Fruit fly (Drosophila melanogaster): Measurements from ENCODE around the gene CG43091.

Gene CG43091

DNA sequence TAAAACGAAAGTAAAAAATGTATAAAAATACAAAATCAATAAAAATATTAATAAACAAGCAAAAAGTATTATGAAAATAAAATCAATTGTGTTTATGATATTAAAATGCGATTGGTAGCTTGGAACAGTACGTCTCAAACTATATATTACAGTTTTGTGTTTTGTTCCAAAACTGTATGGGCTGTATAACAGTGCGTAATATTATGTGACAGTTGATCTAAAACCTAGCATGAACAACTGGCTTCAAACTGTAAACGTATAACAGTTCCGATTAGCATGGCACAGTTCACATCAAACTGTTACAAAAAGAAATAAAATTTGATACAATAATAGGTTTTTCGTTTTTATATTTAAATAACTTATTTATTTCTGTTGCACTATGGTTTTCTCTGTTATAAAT lies 25.4 kb upstream of the CG43091 start (continued):
- TF ChIP-seq stc (GFP tag; IDR thresholded peaks at IDR 0.05) (no peak), grn (GFP tag; optimal IDR thresholded peaks at IDR 0.05) (peak; percentile 20), CG17612 (GFP tag; IDR thresholded peaks at IDR 0.05) (no peak), danr (GFP tag; IDR thresholded peaks at IDR 0.05) (no peak), D19B (GFP tag; optimal IDR thresholded peaks at IDR 0.05) (no peak), CG2889 (GFP tag; IDR thresholded peaks at IDR 0.05) (no peak), Six4 (GFP tag; optimal IDR thresholded peaks at IDR 0.05) (no peak), Opbp (GFP tag; IDR thresholded peaks at IDR 0.05; ENCODE audit: partially characterized antibody) (peak; percentile 81), dmrt11E (tag; optimal IDR thresholded peaks at IDR 0.05) (no peak), D (optimal IDR thresholded peaks at IDR 0.05) (no peak), D (GFP tag; optimal IDR thresholded peaks at IDR 0.05) (no peak), HmgD (GFP tag; optimal IDR thresholded peaks at IDR 0.05) (peak; percentile 53), sens (GFP tag) (no peak), Med (GFP tag) (peak; percentile 75), oc (tag; optimal IDR thresholded peaks at IDR 0.05) (no peak), gce (GFP tag; IDR thresholded peaks at IDR 0.05) (no peak), esg (GFP tag; conservative IDR thresholded peaks at IDR 0.05) (no peak), CG1647 (GFP tag; optimal IDR thresholded peaks at IDR 0.05) (no peak), CG7839 (tag; optimal IDR thresholded peaks at IDR 0.05) (peak; percentile 42), slou (GFP tag; optimal IDR thresholded peaks at IDR 0.05) (no peak), Elba2 (GFP tag; optimal IDR thresholded peaks at IDR 0.05) (no peak), Aef1 (GFP tag; IDR thresholded peaks at IDR 0.05) (no peak), her (GFP tag; optimal IDR thresholded peaks at IDR 0.05) (no peak), CoRest (tag; optimal IDR thresholded peaks at IDR 0.05) (peak; percentile 42), CG16863 (GFP tag; optimal IDR thresholded peaks at IDR 0.05) (no peak), NK7.1 (GFP tag; optimal IDR thresholded peaks at IDR 0.05) (no peak), org-1 (GFP tag; optimal IDR thresholded peaks at IDR 0.05) (no peak), CG4282 (GFP tag; optimal IDR thresholded peaks at IDR 0.05) (no peak), stwl (tag; optimal IDR thresholded peaks at IDR 0.05) (peak; percentile 90), tna (GFP tag; IDR thresholded peaks at IDR 0.05; ENCODE audit: partially characterized antibody) (peak; percentile 47; the same call in 1 of the 2 replicates), Ssrp (tag; optimal IDR thresholded peaks at IDR 0.05) (peak; percentile 58), CG9876 (GFP tag; optimal IDR thresholded peaks at IDR 0.05) (no peak), hth (optimal IDR thresholded peaks at IDR 0.05) (no peak), cad (GFP tag; optimal IDR thresholded peaks at IDR 0.05) (peak; percentile 97), CG2199 (GFP tag; IDR thresholded peaks at IDR 0.05) (peak; percentile 96), CG17829 (tag; optimal IDR thresholded peaks at IDR 0.05) (no peak), CG6689 (GFP tag; IDR thresholded peaks at IDR 0.05) (no peak), ab (GFP tag; optimal IDR thresholded peaks at IDR 0.05) (no peak), CG7963 (GFP tag; IDR thresholded peaks at IDR 0.05; ENCODE audit: partially characterized antibody) (0 out of 3 replicates have a peak, but pooled peaks have one; percentile 25), Hr3 (GFP tag; optimal IDR thresholded peaks at IDR 0.05) (no peak), CG14710 (tag; optimal IDR thresholded peaks at IDR 0.05) (peak; percentile 19), vvl (GFP tag; IDR thresholded peaks at IDR 0.05) (0 out of 2 replicates have a peak, but pooled peaks have one; percentile 6), HLH54F (GFP tag; optimal IDR thresholded peaks at IDR 0.05) (no peak), CG11398 (GFP tag; optimal IDR thresholded peaks at IDR 0.05) (no peak), slbo (GFP tag; IDR thresholded peaks at IDR 0.05) (0 out of 2 replicates have a peak, but pooled peaks have one; percentile 13), CG32772 (GFP tag; IDR thresholded peaks at IDR 0.05) (no peak), gem (tag; optimal IDR thresholded peaks at IDR 0.05) (no peak), Bgb (GFP tag; IDR thresholded peaks at IDR 0.05; ENCODE audit: partially characterized antibody) (peak; percentile 73), sqz (GFP tag; optimal IDR thresholded peaks at IDR 0.05) (no peak), CG31365 (tag; optimal IDR thresholded peaks at IDR 0.05) (no peak), ato (GFP tag; IDR thresholded peaks at IDR 0.05; ENCODE audit: partially characterized antibody) (peak; percentile 45; the same call in 1 of the 2 replicates), CG6791 (GFP tag; IDR thresholded peaks at IDR 0.05; ENCODE audit: partially characterized antibody) (peak; percentile 71; the same call in 1 of the 3 replicates)

Data from whole organism, embryonic.